Fruit fly (Drosophila melanogaster) whole organism, embryonic: ENCODE data around the gene ppk24.

Experiments
- Ada2b ChIP-seq: fragments of 200-800 bp; sonication (Bioruptor generic); IDR thresholded peaks from 2 replicates; pipeline ENCODE4 v1.3.6; 2022; ENCODE audit warnings: missing biosample characterization, missing genetic modification characterization
- B-H2 ChIP-seq: fragments of 200-800 bp; sonication (Bioruptor generic); optimal IDR thresholded peaks from 2 replicates; lab custom pipeline; 2018; ENCODE audit warnings: missing biosample characterization, mild to moderate bottlenecking, missing genetic modification characterization
- CG12769 ChIP-seq: fragments of 200-800 bp; sonication (Bioruptor generic); optimal IDR thresholded peaks from 2 replicates; lab custom pipeline; 2019; ENCODE audit warnings: missing biosample characterization, mild to moderate bottlenecking, missing genetic modification characterization, moderate library complexity
- CG13894 ChIP-seq: fragments of 200-800 bp; sonication (Bioruptor generic); optimal IDR thresholded peaks from 3 replicates; lab custom pipeline; 2018; ENCODE audit warnings: missing biosample characterization, mild to moderate bottlenecking, missing genetic modification characterization, moderate library complexity
- CG15514 ChIP-seq: fragments of 200-800 bp; sonication (Bioruptor generic); optimal IDR thresholded peaks from 3 replicates; lab custom pipeline; 2017; ENCODE audit warnings: missing biosample characterization, missing genetic modification characterization, mild to moderate bottlenecking, moderate library complexity, missing genetic modification reagents
- CG18262 ChIP-seq: fragments of 200-800 bp; optimal IDR thresholded peaks from 3 replicates; lab custom pipeline; 2019; ENCODE audit warnings: missing biosample characterization, mild to moderate bottlenecking, missing genetic modification characterization, moderate library complexity
- CG32532 ChIP-seq: fragments of 200-800 bp; sonication (Bioruptor generic); IDR thresholded peaks from 2 replicates; pipeline ENCODE4 v1.3.6; 2022; ENCODE audit warnings: missing biosample characterization, missing genetic modification characterization
- CG34422 ChIP-seq: fragments of 200-800 bp; sonication (Bioruptor generic); IDR thresholded peaks from 3 replicates; pipeline ENCODE4 v1.3.6; 2022; ENCODE audit warnings: missing biosample characterization, missing genetic modification characterization
- CG4360 ChIP-seq: fragments of 200-800 bp; sonication (Bioruptor generic); IDR thresholded peaks from 2 replicates; pipeline ENCODE4 v1.3.6; 2022; ENCODE audit warnings: missing biosample characterization, missing genetic modification characterization
- CG4820 ChIP-seq: fragments of 200-800 bp; sonication (Bioruptor generic); optimal IDR thresholded peaks from 3 replicates; lab custom pipeline; 2016; ENCODE audit warnings: missing biosample characterization, missing genetic modification characterization
- CG4854 ChIP-seq: fragments of 200-800 bp; sonication (Bioruptor generic); optimal IDR thresholded peaks from 2 replicates; lab custom pipeline; 2016; ENCODE audit warnings: missing biosample characterization, missing genetic modification characterization, inconsistent platforms
- CG6254 ChIP-seq: fragments of 200-800 bp; sonication (Bioruptor generic); optimal IDR thresholded peaks from 3 replicates; lab custom pipeline; 2017; ENCODE audit warnings: mild to moderate bottlenecking, missing biosample characterization, missing genetic modification reagents, missing genetic modification characterization
- CG7271 ChIP-seq: fragments of 200-800 bp; sonication (Bioruptor generic); optimal IDR thresholded peaks from 2 replicates; lab custom pipeline; 2018; ENCODE audit warnings: missing biosample characterization, mild to moderate bottlenecking, missing genetic modification characterization, moderate library complexity
- CG9932 ChIP-seq: fragments of 200-800 bp; sonication (Bioruptor generic); IDR thresholded peaks from 2 replicates; pipeline ENCODE4 v1.3.6; 2022; ENCODE audit warnings: missing biosample characterization, missing genetic modification characterization
- CHES-1-like ChIP-seq: fragments of 200-800 bp; sonication (Bioruptor generic); optimal IDR thresholded peaks from 2 replicates; lab custom pipeline; 2016; ENCODE audit warnings: missing biosample characterization, missing genetic modification characterization
- Chrac-16 ChIP-seq: fragments of 200-800 bp; sonication (Bioruptor generic); optimal IDR thresholded peaks from 3 replicates; lab custom pipeline; 2016; ENCODE audit warnings: missing biosample characterization, missing genetic modification characterization
- Drgx ChIP-seq: fragments of 200-800 bp; sonication (Bioruptor generic); IDR thresholded peaks from 2 replicates; pipeline ENCODE4 v1.3.6; 2022; ENCODE audit warnings: missing biosample characterization, missing genetic modification characterization
- E2f1 ChIP-seq: fragments of 200-800 bp; sonication (Bioruptor generic); IDR thresholded peaks from 2 replicates; pipeline ENCODE4 v1.3.6; 2022; ENCODE audit warnings: missing biosample characterization, missing genetic modification characterization
- Ets97D ChIP-seq: fragments of 200-800 bp; sonication (Bioruptor generic); optimal IDR thresholded peaks from 3 replicates; lab custom pipeline; 2016; ENCODE audit warnings: missing biosample characterization, missing genetic modification characterization
- HLH3B ChIP-seq: fragments of 200-800 bp; sonication (Bioruptor generic); IDR thresholded peaks from 2 replicates; pipeline ENCODE4 v1.3.6; 2022; ENCODE audit warnings: missing biosample characterization, missing genetic modification characterization
- Mad ChIP-seq: fragments of 200-800 bp; sonication (Bioruptor generic); optimal IDR thresholded peaks from 2 replicates; lab custom pipeline; 2016; ENCODE audit warnings: missing biosample characterization, missing genetic modification characterization
- Med ChIP-seq: fragments of 200-800 bp; sonication (Bioruptor generic); peaks from one replicate; lab custom pipeline; 2016; ENCODE audit warnings: missing biosample characterization, missing genetic modification characterization, mild to moderate bottlenecking, inconsistent platforms, moderate library complexity
- Myb ChIP-seq: fragments of 200-800 bp; sonication (Bioruptor generic); optimal IDR thresholded peaks from 2 replicates; lab custom pipeline; 2016; ENCODE audit warnings: missing biosample characterization, missing genetic modification characterization
- NK7.1 ChIP-seq: fragments of 200-800 bp; sonication (Bioruptor generic); optimal IDR thresholded peaks from 3 replicates; lab custom pipeline; 2016; ENCODE audit warnings: missing biosample characterization, missing genetic modification characterization
- Side ChIP-seq: fragments of 200-800 bp; sonication (Bioruptor generic); optimal IDR thresholded peaks from 2 replicates; lab custom pipeline; 2016; ENCODE audit warnings: missing biosample characterization, missing genetic modification characterization
- Spps ChIP-seq: fragments of 200-800 bp; sonication (Bioruptor generic); optimal IDR thresholded peaks from 2 replicates; lab custom pipeline; 2018; ENCODE audit warnings: missing biosample characterization, mild to moderate bottlenecking, missing genetic modification characterization
- ato ChIP-seq: fragments of 200-800 bp; sonication (Bioruptor generic); IDR thresholded peaks from 2 replicates; pipeline ENCODE4 v1.3.6; 2022; ENCODE audit warnings: missing biosample characterization, missing genetic modification characterization; ENCODE audit not compliant: partially characterized antibody
- ci ChIP-seq: fragments of 200-800 bp; sonication (Bioruptor generic); IDR thresholded peaks from 3 replicates; pipeline ENCODE4 v1.3.6; 2022; ENCODE audit warnings: missing biosample characterization, missing genetic modification characterization
- crol ChIP-seq: fragments of 200-800 bp; sonication (Bioruptor generic); IDR thresholded peaks from 2 replicates; pipeline ENCODE4 v1.3.6; 2022; ENCODE audit warnings: missing biosample characterization, missing genetic modification characterization
- ewg ChIP-seq: fragments of 200-800 bp; sonication (Bioruptor generic); optimal IDR thresholded peaks from 3 replicates; lab custom pipeline; 2017; ENCODE audit warnings: mild to moderate bottlenecking, missing biosample characterization, missing genetic modification reagents, missing genetic modification characterization
- fd102C ChIP-seq: fragments of 200-800 bp; sonication (Bioruptor generic); optimal IDR thresholded peaks from 2 replicates; lab custom pipeline; 2018; ENCODE audit warnings: missing biosample characterization, mild to moderate bottlenecking, missing genetic modification characterization, moderate library complexity
- ftz-f1 ChIP-seq: fragments of 200-800 bp; sonication (Bioruptor generic); optimal IDR thresholded peaks from 2 replicates; lab custom pipeline; 2016; ENCODE audit warnings: missing biosample characterization, missing genetic modification characterization
- grau ChIP-seq: fragments of 200-800 bp; optimal IDR thresholded peaks from 3 replicates; lab custom pipeline; 2019; ENCODE audit warnings: missing biosample characterization, mild to moderate bottlenecking, missing genetic modification characterization, moderate library complexity
- h ChIP-seq: fragments of >200 bp; optimal IDR thresholded peaks from 2 replicates; lab custom pipeline; 2017
- ham ChIP-seq: fragments of 200-800 bp; sonication (Bioruptor generic); IDR thresholded peaks from 2 replicates; pipeline ENCODE4 v1.3.6; 2022; ENCODE audit warnings: missing biosample characterization, missing genetic modification characterization
- her ChIP-seq: fragments of 200-800 bp; sonication (Bioruptor generic); optimal IDR thresholded peaks from 2 replicates; lab custom pipeline; 2016; ENCODE audit warnings: missing biosample characterization, missing genetic modification characterization
- jing ChIP-seq: fragments of 200-800 bp; sonication (Bioruptor generic); optimal IDR thresholded peaks from 2 replicates; lab custom pipeline; 2018; ENCODE audit warnings: missing biosample characterization, mild to moderate bottlenecking, missing genetic modification characterization
- lab ChIP-seq: fragments of 200-800 bp; sonication (Bioruptor generic); optimal IDR thresholded peaks from 3 replicates; lab custom pipeline; 2017; ENCODE audit warnings: missing biosample characterization, missing genetic modification characterization, mild to moderate bottlenecking, moderate library complexity, missing genetic modification reagents
- pan ChIP-seq, 4 experiments: fragments of >200 bp in 3 of 4; fragments of 200-800 bp in 1 of 4; sonication (Bioruptor generic) in 1 of 4; optimal IDR thresholded peaks in 3 of 4; IDR thresholded peaks in 1 of 4; 2 replicates each; pipeline versions ENCODE4 v1.3.6 to Lab custom; 2017 to 2022; ENCODE audit warnings: missing biosample characterization in 2 of 4, missing genetic modification characterization in 2 of 4, mixed read lengths in 1 of 4
- pros ChIP-seq: fragments of 200-800 bp; sonication (Bioruptor generic); optimal IDR thresholded peaks from 3 replicates; lab custom pipeline; 2019; ENCODE audit warnings: missing biosample characterization, mild to moderate bottlenecking, missing genetic modification characterization, moderate library complexity
- sd ChIP-seq: fragments of 200-800 bp; sonication (Bioruptor generic); optimal IDR thresholded peaks from 3 replicates; lab custom pipeline; 2018; ENCODE audit warnings: missing biosample characterization, mild to moderate bottlenecking, missing genetic modification characterization, moderate library complexity
- slbo ChIP-seq: fragments of 200-800 bp; sonication (Bioruptor generic); IDR thresholded peaks from 2 replicates; pipeline ENCODE4 v1.3.6; 2022; ENCODE audit warnings: missing biosample characterization, missing genetic modification characterization
- stwl ChIP-seq: fragments of 200-800 bp; sonication (Bioruptor generic); optimal IDR thresholded peaks from 3 replicates; lab custom pipeline; 2018; ENCODE audit warnings: missing biosample characterization, mild to moderate bottlenecking, missing genetic modification characterization, moderate library complexity
- sug ChIP-seq: fragments of 200-800 bp; optimal IDR thresholded peaks from 2 replicates; lab custom pipeline; 2019; ENCODE audit warnings: missing biosample characterization, mild to moderate bottlenecking, missing genetic modification characterization, moderate library complexity
- tna ChIP-seq: fragments of 200-800 bp; sonication (Bioruptor generic); IDR thresholded peaks from 2 replicates; pipeline ENCODE4 v1.3.6; 2022; ENCODE audit warnings: missing biosample characterization, missing genetic modification characterization; ENCODE audit not compliant: partially characterized antibody
- toy ChIP-seq: fragments of 200-800 bp; sonication (Bioruptor generic); IDR thresholded peaks from 2 replicates; pipeline ENCODE4 v1.3.6; 2022; ENCODE audit warnings: missing biosample characterization, missing genetic modification characterization
- trem ChIP-seq: fragments of 200-800 bp; optimal IDR thresholded peaks from 3 replicates; lab custom pipeline; 2019; ENCODE audit warnings: missing biosample characterization, mild to moderate bottlenecking, missing genetic modification characterization, moderate library complexity

Gene ppk24

dm6 chr3R:31308855-31309646 is 43.5 kb downstream of the ppk24 start (continued):
- TF ChIP-seq ato (GFP tag; lab: Robert Waterston, UW) (no peak), Mad (GFP tag; lab: Kevin White, UChicago) (no peak), CG6254 (GFP tag; lab: Kevin White, UChicago) (no peak), ftz-f1 (GFP tag; lab: Kevin White, UChicago) (no peak), CG4820 (GFP tag; lab: Kevin White, UChicago) (no peak), CHES-1-like (no peak), CG4854 (GFP tag; lab: Kevin White, UChicago) (no peak), h (lab: Kevin White, UChicago) (no peak), Chrac-16 (GFP tag; lab: Kevin White, UChicago) (no peak), slbo (GFP tag; lab: Robert Waterston, UW) (no peak), NK7.1 (GFP tag; lab: Kevin White, UChicago) (no peak), CG4360 (GFP tag; lab: Robert Waterston, UW) (peak; percentile 45; the same call in 1 of the 2 replicates), B-H2 (GFP tag; lab: Kevin White, UChicago) (no peak), toy (no peak)

DNA sequence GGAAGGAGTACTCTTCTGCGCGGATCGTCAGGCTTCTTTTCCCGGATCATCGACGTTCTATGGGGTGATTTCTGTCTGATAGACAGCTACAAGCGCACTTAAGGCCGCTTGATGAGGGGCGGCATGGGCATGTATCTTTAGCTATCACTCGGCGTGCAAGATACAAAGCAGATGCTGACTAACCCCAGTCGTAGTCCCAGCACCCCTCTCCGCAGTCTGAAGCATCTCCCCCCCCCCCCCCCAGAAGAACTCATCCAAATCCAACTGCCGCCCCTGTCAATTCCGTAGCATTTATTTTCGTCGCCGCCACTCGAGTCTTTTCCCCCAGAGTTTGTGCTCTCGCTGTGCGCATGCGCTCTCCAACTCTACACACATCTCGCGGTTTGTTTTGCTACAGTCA is 44.8 kb downstream of the ppk24 start:
- TF ChIP-seq trem = no peak
- TF ChIP-seq E2f1 (GFP tag; lab: Robert Waterston, UW) = peak; percentile 49
- TF ChIP-seq Spps (tag; lab: Kevin White, UChicago) = no peak
- TF ChIP-seq her (GFP tag; lab: Kevin White, UChicago) = no peak
- TF ChIP-seq CG15514 = peak; percentile 1
- TF ChIP-seq HLH3B (GFP tag; lab: Robert Waterston, UW) = no peak
- TF ChIP-seq crol (GFP tag; lab: Robert Waterston, UW) = peak; percentile 91
- no peak for TF ChIP-seq Side (GFP tag; lab: Kevin White, UChicago)
- peak; percentile 10 for TF ChIP-seq CG13894 (tag; lab: Kevin White, UChicago)
- TF ChIP-seq grau = no peak
- peak; percentile 15; the same call in 1 of the 2 replicates for TF ChIP-seq CG9932 (GFP tag; lab: Robert Waterston, UW)
- TF ChIP-seq Med (GFP tag; lab: Kevin White, UChicago) = peak; percentile 37
- TF ChIP-seq tna (GFP tag; lab: Robert Waterston, UW) = no peak
- TF ChIP-seq CG6254 (GFP tag; lab: Kevin White, UChicago) = no peak
- 0 out of 3 replicates have a peak, but pooled peaks have one; percentile 6 for TF ChIP-seq CG34422 (GFP tag; lab: Robert Waterston, UW)
- no peak for TF ChIP-seq sug (tag; lab: Kevin White, UChicago)
- peak; percentile 18 for TF ChIP-seq pros
- TF ChIP-seq jing (GFP tag; lab: Kevin White, UChicago) = no peak
- no peak for TF ChIP-seq fd102C (GFP tag; lab: Kevin White, UChicago)
- no peak for TF ChIP-seq Ets97D (GFP tag; lab: Kevin White, UChicago)
- 0 out of 3 replicates have a peak, but pooled peaks have one; percentile 8 for TF ChIP-seq ci (GFP tag; lab: Robert Waterston, UW)
- TF ChIP-seq sd = no peak
- TF ChIP-seq lab (GFP tag; lab: Kevin White, UChicago) = no peak
- TF ChIP-seq CG7271 (tag; lab: Kevin White, UChicago) = no peak
- 0 out of 2 replicates have a peak, but pooled peaks have one; percentile 28 for TF ChIP-seq slbo (GFP tag; lab: Robert Waterston, UW)
- no peak for TF ChIP-seq pan (optimal IDR thresholded peaks at IDR 0.05; lab: Kevin White, UChicago)
- peak in 1 of 2 experiments; percentile 28 for TF ChIP-seq pan (GFP tag; optimal IDR thresholded peaks at IDR 0.05 in 1 of 2, IDR thresholded peaks at IDR 0.05 in 1 of 2)
- TF ChIP-seq ewg (GFP tag; lab: Kevin White, UChicago) = peak; percentile 37
- peak; percentile 1 for TF ChIP-seq CG12769
- peak; percentile 47; the same call in 1 of the 2 replicates for TF ChIP-seq Drgx (GFP tag; lab: Robert Waterston, UW)
- no peak for TF ChIP-seq Myb
- TF ChIP-seq CG32532 = peak; percentile 33
- no peak for TF ChIP-seq ham
- no peak for TF ChIP-seq CG18262 (tag; lab: Kevin White, UChicago)
- no peak for TF ChIP-seq stwl
- TF ChIP-seq Ada2b (GFP tag; lab: Robert Waterston, UW) = 0 out of 2 replicates have a peak, but pooled peaks have one; percentile 13
